Fruit fly (Drosophila melanogaster) whole organism, wandering third instar larva: ENCODE results near the gene Med.

ENCODE experiments used
- Dif ChIP-seq: fragments of 200-275, 200-300 bp; sonication (Bioruptor generic); optimal IDR thresholded peaks from 2 replicates; lab custom pipeline; 2018; ENCODE audit warnings: missing biosample characterization, missing genetic modification characterization; ENCODE audit not compliant: partially characterized antibody
- Hr78 ChIP-seq: fragments of >200 bp; optimal IDR thresholded peaks from 2 replicates; lab custom pipeline; 2017; ENCODE audit warnings: missing biosample characterization, missing genetic modification characterization
- Hr83 ChIP-seq: fragments of 200-300 bp; sonication (Bioruptor generic); optimal IDR thresholded peaks from 2 replicates; lab custom pipeline; 2016; ENCODE audit warnings: missing biosample characterization, mild to moderate bottlenecking, missing genetic modification characterization, moderate library complexity; ENCODE audit not compliant: poor library complexity, severe bottlenecking
- OdsH ChIP-seq: fragments of 200-800 bp; sonication (Bioruptor generic); optimal IDR thresholded peaks from 2 replicates; lab custom pipeline; 2016; ENCODE audit warnings: missing biosample characterization, mild to moderate bottlenecking, missing genetic modification characterization
- fru ChIP-seq: fragments of 200-800 bp; sonication (Bioruptor generic); optimal IDR thresholded peaks from 3 replicates; lab custom pipeline; 2016; ENCODE audit warnings: missing biosample characterization, mild to moderate bottlenecking, missing genetic modification characterization
- h ChIP-seq: fragments of 200-800 bp; sonication (Bioruptor generic); optimal IDR thresholded peaks from 3 replicates; lab custom pipeline; 2016; ENCODE audit warnings: missing biosample characterization, mild to moderate bottlenecking, missing genetic modification characterization
- psq ChIP-seq: fragments of 200-800 bp; sonication (Bioruptor generic); optimal IDR thresholded peaks from 3 replicates; lab custom pipeline; 2017; ENCODE audit warnings: missing biosample characterization, mild to moderate bottlenecking, missing genetic modification characterization, moderate library complexity
- rgr ChIP-seq: fragments of 200-800 bp; sonication (Bioruptor generic); optimal IDR thresholded peaks from 3 replicates; lab custom pipeline; 2016; ENCODE audit warnings: missing biosample characterization, mild to moderate bottlenecking, missing genetic modification characterization
- sv ChIP-seq: fragments of 200-800 bp; sonication (Bioruptor generic); optimal IDR thresholded peaks from 3 replicates; lab custom pipeline; 2016; ENCODE audit warnings: missing biosample characterization, missing genetic modification characterization

DNA sequence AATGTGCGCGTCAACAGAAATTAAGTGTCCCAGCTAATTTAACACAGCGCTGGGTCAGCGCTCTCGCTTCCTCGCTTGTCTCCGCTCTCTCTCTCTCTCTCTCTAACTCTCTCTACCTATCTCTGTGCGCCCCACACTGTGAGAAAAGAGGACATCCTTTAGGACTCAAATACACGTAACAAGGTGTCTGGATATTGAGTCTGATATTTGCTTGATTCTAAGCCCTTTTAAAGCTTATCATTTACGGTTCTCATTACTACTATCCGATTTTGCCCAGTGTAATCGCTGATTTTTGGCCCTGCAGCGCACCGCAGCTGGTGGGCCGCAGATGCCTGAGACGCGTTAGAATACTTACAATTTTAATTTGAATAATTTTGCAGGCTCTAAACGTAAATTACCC, 25.7 kb downstream of the Med start:
- TF ChIP-seq Dif = no peak
- no peak for TF ChIP-seq h
- no peak for TF ChIP-seq fru (GFP tag; lab: Kevin White, UChicago)
- TF ChIP-seq Hr83 (GFP tag; lab: Kevin White, UChicago) = no peak
- TF ChIP-seq OdsH (GFP tag; lab: Kevin White, UChicago) = no peak
- TF ChIP-seq psq (GFP tag; lab: Kevin White, UChicago) = no peak
- TF ChIP-seq sv (GFP tag; lab: Kevin White, UChicago) = no peak
- TF ChIP-seq rgr (GFP tag; lab: Kevin White, UChicago) = peak; percentile 5
- no peak for TF ChIP-seq Hr78 (GFP tag; lab: Kevin White, UChicago)
